Fruit fly (Drosophila melanogaster): ENCODE results near the gene Ts.

DNA sequence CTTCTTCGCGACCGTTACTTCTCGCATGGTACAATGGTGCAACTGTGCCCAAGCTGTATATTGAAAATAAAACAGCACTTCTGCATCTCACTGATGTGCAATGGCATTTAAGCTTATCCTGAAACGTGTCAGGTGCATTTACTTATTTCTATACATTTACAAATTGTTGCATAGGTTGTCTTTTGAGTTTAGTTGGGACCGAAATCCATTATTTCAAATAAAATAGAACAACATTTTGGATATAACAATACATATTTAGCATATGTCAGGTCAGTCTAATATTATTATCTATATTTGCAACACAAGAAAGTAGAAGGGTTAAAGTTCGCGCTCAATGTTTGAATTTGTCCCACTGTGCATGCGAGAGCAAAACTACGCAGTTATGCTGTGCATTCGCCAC, 13.1 kb downstream of the Ts start:
- TF ChIP-seq Sin3A (optimal IDR thresholded peaks at IDR 0.05) (no peak), Myc (optimal IDR thresholded peaks at IDR 0.05) (no peak), psq (optimal IDR thresholded peaks at IDR 0.05) (no peak), h (optimal IDR thresholded peaks at IDR 0.05) (no peak), insv (optimal IDR thresholded peaks at IDR 0.05) (no peak)

All from Kc167 (cell line).